Fruit fly (Drosophila melanogaster) whole organism, embryonic: ENCODE data around the gene CG5535.

ENCODE experiments used
- Adf1 ChIP-seq: fragments of 200-800 bp; sonication (Bioruptor generic); IDR thresholded peaks from 2 replicates; pipeline ENCODE4 v1.3.6; 2022; ENCODE audit warnings: missing biosample characterization, missing genetic modification characterization
- CG10209 ChIP-seq: fragments of 200-800 bp; sonication (Bioruptor generic); optimal IDR thresholded peaks from 3 replicates; lab custom pipeline; 2017; ENCODE audit warnings: missing biosample characterization, mild to moderate bottlenecking, missing genetic modification characterization, missing genetic modification reagents
- CG10431 ChIP-seq: fragments of 200-800 bp; sonication (Bioruptor generic); optimal IDR thresholded peaks from 3 replicates; lab custom pipeline; 2018; ENCODE audit warnings: missing biosample characterization, mild to moderate bottlenecking, missing genetic modification characterization
- CG10565 ChIP-seq: fragments of 200-800 bp; sonication (Bioruptor generic); optimal IDR thresholded peaks from 3 replicates; lab custom pipeline; 2016; ENCODE audit warnings: missing biosample characterization, mild to moderate bottlenecking, missing genetic modification characterization
- CG12071 ChIP-seq: fragments of 200-800 bp; sonication (Bioruptor generic); optimal IDR thresholded peaks from 3 replicates; lab custom pipeline; 2018; ENCODE audit warnings: missing biosample characterization, mild to moderate bottlenecking, missing genetic modification characterization
- CG14710 ChIP-seq: fragments of 200-800 bp; sonication (Bioruptor generic); optimal IDR thresholded peaks from 3 replicates; lab custom pipeline; 2019; ENCODE audit warnings: missing biosample characterization, mild to moderate bottlenecking, missing genetic modification characterization, moderate library complexity
- CG14965 ChIP-seq: fragments of 200-800 bp; sonication (Bioruptor generic); optimal IDR thresholded peaks from 2 replicates; lab custom pipeline; 2016; ENCODE audit warnings: missing biosample characterization, missing genetic modification characterization, borderline replicate concordance
- CG1602 ChIP-seq: fragments of 200-800 bp; sonication (Bioruptor generic); optimal IDR thresholded peaks from 3 replicates; lab custom pipeline; 2016; ENCODE audit warnings: missing biosample characterization, missing genetic modification characterization
- CG17328 ChIP-seq: fragments of 200-800 bp; sonication (Bioruptor generic); IDR thresholded peaks from 2 replicates; pipeline ENCODE4 v1.3.6; 2022; ENCODE audit warnings: missing biosample characterization, missing genetic modification characterization
- CG17612 ChIP-seq: fragments of 200-800 bp; sonication (Bioruptor generic); IDR thresholded peaks from 2 replicates; pipeline ENCODE4 v1.3.6; 2022; ENCODE audit warnings: missing biosample characterization, missing genetic modification characterization
- CG17912 ChIP-seq: fragments of 200-800 bp; sonication (Bioruptor generic); optimal IDR thresholded peaks from 2 replicates; lab custom pipeline; 2018; ENCODE audit warnings: missing biosample characterization, mild to moderate bottlenecking, missing genetic modification characterization
- CG1832 ChIP-seq: fragments of 200-800 bp; sonication (Bioruptor generic); optimal IDR thresholded peaks from 2 replicates; lab custom pipeline; 2017; ENCODE audit warnings: missing biosample characterization, mild to moderate bottlenecking, missing genetic modification characterization, inconsistent platforms
- CG2120 ChIP-seq: fragments of 200-800 bp; sonication (Bioruptor generic); optimal IDR thresholded peaks from 3 replicates; lab custom pipeline; 2016; ENCODE audit warnings: missing biosample characterization, missing genetic modification characterization
- CG3407 ChIP-seq: fragments of 200-800 bp; sonication (Bioruptor generic); optimal IDR thresholded peaks from 2 replicates; lab custom pipeline; 2018; ENCODE audit warnings: missing biosample characterization, mild to moderate bottlenecking, missing genetic modification characterization
- CG3838 ChIP-seq: fragments of 200-800 bp; sonication (Bioruptor generic); optimal IDR thresholded peaks from 3 replicates; lab custom pipeline; 2016; ENCODE audit warnings: missing biosample characterization, missing genetic modification characterization
- CG4854 ChIP-seq: fragments of 200-800 bp; sonication (Bioruptor generic); optimal IDR thresholded peaks from 2 replicates; lab custom pipeline; 2016; ENCODE audit warnings: missing biosample characterization, missing genetic modification characterization, inconsistent platforms
- CG6765 ChIP-seq: fragments of 200-800 bp; sonication (Bioruptor generic); optimal IDR thresholded peaks from 3 replicates; lab custom pipeline; 2017; ENCODE audit warnings: missing biosample characterization, mild to moderate bottlenecking, missing genetic modification characterization
- CG7372 ChIP-seq: fragments of 200-800 bp; sonication (Bioruptor generic); IDR thresholded peaks from 2 replicates; pipeline ENCODE4 v1.3.6; 2022; ENCODE audit warnings: missing biosample characterization, missing genetic modification characterization
- CoRest ChIP-seq: fragments of 200-800 bp; sonication (Bioruptor generic); optimal IDR thresholded peaks from 3 replicates; lab custom pipeline; 2018; ENCODE audit warnings: missing biosample characterization, mild to moderate bottlenecking, missing genetic modification characterization, moderate library complexity
- Dad ChIP-seq: fragments of 200-800 bp; sonication (Bioruptor generic); optimal IDR thresholded peaks from 3 replicates; lab custom pipeline; 2016; ENCODE audit warnings: missing biosample characterization, missing genetic modification characterization
- E2f2 ChIP-seq: fragments of 200-800 bp; sonication (Bioruptor generic); IDR thresholded peaks from 2 replicates; pipeline ENCODE4 v1.3.6; 2022; ENCODE audit warnings: missing biosample characterization, missing genetic modification characterization
- Ets97D ChIP-seq: fragments of 200-800 bp; sonication (Bioruptor generic); optimal IDR thresholded peaks from 3 replicates; lab custom pipeline; 2016; ENCODE audit warnings: missing biosample characterization, missing genetic modification characterization
- Fer3 ChIP-seq: fragments of 200-800 bp; sonication (Bioruptor generic); optimal IDR thresholded peaks from 2 replicates; lab custom pipeline; 2018; ENCODE audit warnings: missing biosample characterization, mild to moderate bottlenecking, missing genetic modification characterization, moderate library complexity
- Hey ChIP-seq: fragments of 200-800 bp; sonication (Bioruptor generic); optimal IDR thresholded peaks from 3 replicates; lab custom pipeline; 2018; ENCODE audit warnings: missing biosample characterization, mild to moderate bottlenecking, missing genetic modification characterization
- Lpt ChIP-seq: fragments of >200 bp; optimal IDR thresholded peaks from 2 replicates; lab custom pipeline; 2018; ENCODE audit warnings: missing biosample characterization, missing genetic modification characterization
- Max ChIP-seq: fragments of 200-800 bp; sonication (Bioruptor generic); optimal IDR thresholded peaks from 2 replicates; lab custom pipeline; 2016; ENCODE audit warnings: missing biosample characterization, mild to moderate bottlenecking, missing genetic modification characterization
- Meics ChIP-seq: fragments of 200-800 bp; sonication (Bioruptor generic); optimal IDR thresholded peaks from 2 replicates; lab custom pipeline; 2017; ENCODE audit warnings: missing biosample characterization, mild to moderate bottlenecking, missing genetic modification characterization
- Mrtf ChIP-seq: fragments of 200-800 bp; sonication (Bioruptor generic); IDR thresholded peaks from 3 replicates; pipeline ENCODE4 v1.3.6; 2022; ENCODE audit warnings: missing biosample characterization, missing genetic modification characterization
- Scr ChIP-seq: fragments of 200-800 bp; sonication (Bioruptor generic); IDR thresholded peaks from 2 replicates; pipeline ENCODE4 v1.3.6; 2022; ENCODE audit warnings: missing biosample characterization, missing genetic modification characterization; ENCODE audit not compliant: partially characterized antibody
- Side ChIP-seq: fragments of 200-800 bp; sonication (Bioruptor generic); optimal IDR thresholded peaks from 2 replicates; lab custom pipeline; 2016; ENCODE audit warnings: missing biosample characterization, missing genetic modification characterization
- ap ChIP-seq: fragments of 200-800 bp; sonication (Bioruptor generic); IDR thresholded peaks from 2 replicates; pipeline ENCODE4 v1.3.6; 2022; ENCODE audit warnings: missing biosample characterization, missing genetic modification characterization
- ato ChIP-seq: fragments of 200-800 bp; sonication (Bioruptor generic); IDR thresholded peaks from 2 replicates; pipeline ENCODE4 v1.3.6; 2022; ENCODE audit warnings: missing biosample characterization, missing genetic modification characterization; ENCODE audit not compliant: partially characterized antibody
- bsh ChIP-seq, 2 experiments: fragments of 200-800 bp; sonication (Bioruptor generic); optimal IDR thresholded peaks; 2 replicates each; lab custom pipeline; 2017 to 2018; ENCODE audit warnings: mild to moderate bottlenecking in 2 of 2, missing biosample characterization in 2 of 2, missing genetic modification characterization in 2 of 2, moderate library complexity in 1 of 2
- chif ChIP-seq, 2 experiments: fragments of 200-800 bp; sonication (Bioruptor generic); optimal IDR thresholded peaks; 3 replicates each; lab custom pipeline; 2016; ENCODE audit warnings: missing biosample characterization in 2 of 2, missing genetic modification characterization in 2 of 2
- ci ChIP-seq: fragments of 200-800 bp; sonication (Bioruptor generic); IDR thresholded peaks from 3 replicates; pipeline ENCODE4 v1.3.6; 2022; ENCODE audit warnings: missing biosample characterization, missing genetic modification characterization
- dan ChIP-seq: fragments of 200-800 bp; sonication (Bioruptor generic); IDR thresholded peaks from 2 replicates; pipeline ENCODE4 v1.3.6; 2022; ENCODE audit warnings: missing biosample characterization, missing genetic modification characterization
- dimm ChIP-seq: fragments of 200-800 bp; sonication (Bioruptor generic); IDR thresholded peaks from 2 replicates; pipeline ENCODE4 v1.3.6; 2022; ENCODE audit warnings: missing biosample characterization, missing genetic modification characterization
- grau ChIP-seq: fragments of 200-800 bp; optimal IDR thresholded peaks from 3 replicates; lab custom pipeline; 2019; ENCODE audit warnings: missing biosample characterization, mild to moderate bottlenecking, missing genetic modification characterization, moderate library complexity
- hkb ChIP-seq, 2 experiments: fragments of 200-800 bp in 1 of 2; fragments of >200 bp in 1 of 2; sonication (Bioruptor generic) in 1 of 2; IDR thresholded peaks in 1 of 2; optimal IDR thresholded peaks in 1 of 2; 2 replicates each; pipeline versions ENCODE4 v1.3.6 to Lab custom; 2017 to 2022; ENCODE audit warnings: missing biosample characterization in 1 of 2, missing genetic modification characterization in 1 of 2
- ind ChIP-seq: fragments of 200-800 bp; sonication (Bioruptor generic); optimal IDR thresholded peaks from 3 replicates; lab custom pipeline; 2016; ENCODE audit warnings: missing biosample characterization, missing genetic modification characterization
- maf-S ChIP-seq: fragments of 200-800 bp; sonication (Bioruptor generic); optimal IDR thresholded peaks from 2 replicates; lab custom pipeline; 2016; ENCODE audit warnings: missing biosample characterization, missing genetic modification characterization
- nerfin-1 ChIP-seq: fragments of 200-800 bp; sonication (Bioruptor generic); optimal IDR thresholded peaks from 3 replicates; lab custom pipeline; 2019; ENCODE audit warnings: missing biosample characterization, mild to moderate bottlenecking, missing genetic modification characterization, moderate library complexity
- p53 ChIP-seq: fragments of 200-800 bp; sonication (Bioruptor generic); optimal IDR thresholded peaks from 2 replicates; lab custom pipeline; 2016; ENCODE audit warnings: missing biosample characterization, missing genetic modification characterization
- sens ChIP-seq: fragments of 200-800 bp; sonication (Bioruptor generic); peaks from one replicate; lab custom pipeline; 2016; ENCODE audit warnings: missing biosample characterization, missing genetic modification characterization
- tap ChIP-seq: fragments of 200-800 bp; optimal IDR thresholded peaks from 3 replicates; lab custom pipeline; 2019; ENCODE audit warnings: missing biosample characterization, mild to moderate bottlenecking, missing genetic modification characterization, moderate library complexity
- trh ChIP-seq: fragments of 200-800 bp; sonication (Bioruptor generic); optimal IDR thresholded peaks from 2 replicates; lab custom pipeline; 2016; ENCODE audit warnings: missing biosample characterization, missing genetic modification characterization
- vfl ChIP-seq: fragments of 200-800 bp; sonication (Bioruptor generic); optimal IDR thresholded peaks from 2 replicates; lab custom pipeline; 2016; ENCODE audit warnings: missing biosample characterization, missing genetic modification characterization
- wek ChIP-seq: fragments of 200-800 bp; sonication (Bioruptor generic); optimal IDR thresholded peaks from 3 replicates; lab custom pipeline; 2018; ENCODE audit warnings: missing biosample characterization, mild to moderate bottlenecking, missing genetic modification characterization, moderate library complexity
- z ChIP-seq: fragments of 200-800 bp; sonication (Bioruptor generic); IDR thresholded peaks from 3 replicates; pipeline ENCODE4 v1.3.6; 2022; ENCODE audit warnings: missing biosample characterization, missing genetic modification characterization

Gene CG5535

DNA sequence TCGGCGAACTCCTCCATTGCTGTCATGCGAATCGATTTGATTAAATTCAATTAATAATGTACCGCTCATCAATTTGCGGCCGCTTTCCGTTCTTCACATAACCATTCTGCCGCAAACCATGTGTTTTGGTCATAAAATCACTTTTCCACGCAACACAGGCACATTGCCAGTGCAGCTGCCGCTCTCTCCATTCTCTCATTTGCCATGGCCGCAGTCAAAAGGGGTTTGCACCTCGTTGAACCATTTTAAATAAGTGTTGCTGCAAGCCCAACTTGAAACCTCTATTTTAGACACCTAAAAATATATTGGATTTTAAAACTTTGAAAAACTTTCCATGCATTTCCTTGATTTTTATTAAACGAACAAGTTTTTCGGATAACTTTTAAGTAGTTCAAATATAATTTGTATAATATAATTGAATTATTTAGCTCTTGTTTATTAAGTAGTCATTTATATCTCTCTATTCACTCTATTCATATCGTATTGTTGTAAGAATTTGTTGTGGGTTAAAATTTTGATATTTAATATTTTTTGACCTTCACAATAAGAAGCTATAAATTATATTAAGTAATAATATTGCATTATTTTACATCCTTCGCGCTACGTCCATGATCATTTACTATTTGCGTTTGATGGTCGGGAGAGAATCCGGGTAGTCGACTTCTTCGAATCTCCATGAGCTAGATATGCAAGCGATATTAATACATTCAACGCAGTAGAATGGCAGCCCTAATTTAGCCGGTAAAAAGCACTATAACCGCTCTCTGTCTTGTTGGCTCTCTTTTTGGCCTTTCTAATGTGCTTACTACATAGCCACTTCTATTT lies at the start of gene CG5535 (continued):
- no peak for TF ChIP-seq Ets97D (GFP tag; lab: Kevin White, UChicago)
- TF ChIP-seq maf-S (GFP tag; lab: Kevin White, UChicago) = peak; percentile 42
- peak; percentile 64 for TF ChIP-seq Side (GFP tag; lab: Kevin White, UChicago)
- peak; percentile 88 for TF ChIP-seq CG10209 (GFP tag; lab: Kevin White, UChicago)
- peak; percentile 69 for TF ChIP-seq CG17328 (GFP tag; lab: Robert Waterston, UW)
- TF ChIP-seq CG6765 = peak; percentile 80
- peak; percentile 55; the same call in 2 of the 3 replicates for TF ChIP-seq Mrtf (GFP tag; lab: Robert Waterston, UW)
- TF ChIP-seq CG7372 = peak; percentile 52; the same call in 1 of the 2 replicates
- no peak for TF ChIP-seq p53 (GFP tag; lab: Kevin White, UChicago)
- no peak for TF ChIP-seq CG4854 (GFP tag; lab: Kevin White, UChicago)
- TF ChIP-seq CG14710 = peak; percentile 92
- no peak for TF ChIP-seq CG1832 (GFP tag; lab: Kevin White, UChicago)
- TF ChIP-seq dan (GFP tag; lab: Robert Waterston, UW) = no peak
- peak; percentile 48 for TF ChIP-seq Max (GFP tag; lab: Kevin White, UChicago)
- TF ChIP-seq Fer3 (tag; lab: Kevin White, UChicago) = peak; percentile 48
- peak; percentile 60 for TF ChIP-seq ind (GFP tag; lab: Kevin White, UChicago)
- TF ChIP-seq Hey (tag; lab: Kevin White, UChicago) = no peak
- no peak for TF ChIP-seq Scr (GFP tag; lab: Robert Waterston, UW)
- peak; percentile 74 for TF ChIP-seq CG2120 (GFP tag; lab: Kevin White, UChicago)
- peak in 1 of 2 experiments; percentile 41 for TF ChIP-seq chif (GFP tag; optimal IDR thresholded peaks at IDR 0.05; lab: Kevin White, UChicago)
- peak; percentile 88 for TF ChIP-seq grau (tag; lab: Kevin White, UChicago)
- peak; percentile 84 for TF ChIP-seq sens (GFP tag; lab: Kevin White, UChicago)
- no peak for TF ChIP-seq hkb (optimal IDR thresholded peaks at IDR 0.05; lab: Kevin White, UChicago)
- peak; percentile 47; the same call in 1 of the 2 replicates for TF ChIP-seq hkb (GFP tag; IDR thresholded peaks at IDR 0.05; lab: Robert Waterston, UW)
- peak; percentile 63 for TF ChIP-seq CG12071
- TF ChIP-seq ci (GFP tag; lab: Robert Waterston, UW) = peak; percentile 93
- TF ChIP-seq tap (tag; lab: Kevin White, UChicago) = peak; percentile 65
- TF ChIP-seq Meics (GFP tag; lab: Kevin White, UChicago) = peak; percentile 90
- no peak for TF ChIP-seq dimm (GFP tag; lab: Robert Waterston, UW)
- TF ChIP-seq CG14965 (GFP tag; lab: Kevin White, UChicago) = no peak
- no peak for TF ChIP-seq Lpt (GFP tag; lab: Kevin White, UChicago)
- no peak for TF ChIP-seq vfl
- TF ChIP-seq CG1602 (GFP tag; lab: Kevin White, UChicago) = peak; percentile 70
- TF ChIP-seq E2f2 = peak; percentile 37; the same call in 1 of the 2 replicates
- peak; percentile 49 for TF ChIP-seq trh (GFP tag; lab: Kevin White, UChicago)
- TF ChIP-seq Dad (GFP tag; lab: Kevin White, UChicago) = no peak
- TF ChIP-seq CG17912 (GFP tag; lab: Kevin White, UChicago) = no peak
- TF ChIP-seq z (GFP tag; lab: Robert Waterston, UW) = no peak
- TF ChIP-seq nerfin-1 (tag; lab: Kevin White, UChicago) = peak; percentile 83
- TF ChIP-seq CG10565 (GFP tag; lab: Kevin White, UChicago) = no peak
- no peak for TF ChIP-seq Adf1 (GFP tag; lab: Robert Waterston, UW)
- TF ChIP-seq CG17612 = peak; percentile 22; the same call in 1 of the 2 replicates
- no peak for TF ChIP-seq wek (GFP tag; lab: Kevin White, UChicago)
- peak; percentile 68 to 81 for TF ChIP-seq bsh (GFP tag; optimal IDR thresholded peaks at IDR 0.05; lab: Kevin White, UChicago)
- peak; percentile 39; the same call in 1 of the 2 replicates for TF ChIP-seq ap (GFP tag; lab: Robert Waterston, UW)
- TF ChIP-seq CoRest = peak; percentile 93
- TF ChIP-seq CG3407 (GFP tag; lab: Kevin White, UChicago) = peak; percentile 40
- no peak for TF ChIP-seq CG3838 (GFP tag; lab: Kevin White, UChicago)
- peak; percentile 59 for TF ChIP-seq CG10431 (GFP tag; lab: Kevin White, UChicago)
- TF ChIP-seq ato (GFP tag; lab: Robert Waterston, UW) = no peak
